Worm (Caenorhabditis elegans): ENCODE measurements around the gene ZK1320.9.

ce11 chrII:9658915-9659314, 27.6 kb downstream of the ZK1320.9 start, which contains the start of gene ZK1320.2:
- TF ChIP-seq nhr-237 (tag; optimal IDR thresholded peaks at IDR 0.05): no peak
- TF ChIP-seq lin-13 (GFP tag; optimal IDR thresholded peaks at IDR 0.05): no peak
- no peak for TF ChIP-seq skn-1 (tag; optimal IDR thresholded peaks at IDR 0.05)
- no peak for TF ChIP-seq nhr-11 (tag; optimal IDR thresholded peaks at IDR 0.05)
- peak; percentile 79 for TF ChIP-seq fos-1 (tag; optimal IDR thresholded peaks at IDR 0.05)
- TF ChIP-seq elt-3 (tag; optimal IDR thresholded peaks at IDR 0.05): no peak

Measured in whole organism, L2 larva.